Worm (Caenorhabditis elegans) whole organism, L2 larva: ENCODE data around the gene gst-36.

Experiments
- elt-1 ChIP-seq: fragments of 150-350 bp; optimal IDR thresholded peaks from 2 replicates; lab custom pipeline; 2014; ENCODE audit warnings: missing biosample characterization, missing genetic modification characterization
- lin-13 ChIP-seq: fragments of 150-350 bp; optimal IDR thresholded peaks from 2 replicates; lab custom pipeline; 2014; ENCODE audit warnings: missing biosample characterization, missing genetic modification reagents, missing genetic modification characterization
- mab-5 ChIP-seq: fragments of 150-350 bp; optimal IDR thresholded peaks from 2 replicates; lab custom pipeline; 2014; ENCODE audit warnings: missing biosample characterization, missing genetic modification characterization
- nhr-237 ChIP-seq: fragments of 150-350 bp; optimal IDR thresholded peaks from 2 replicates; lab custom pipeline; 2014; ENCODE audit warnings: missing biosample characterization, missing genetic modification characterization
- sma-3 ChIP-seq: sonication (generic microtip); optimal IDR thresholded peaks from 2 replicates; lab custom pipeline; 2016; ENCODE audit warnings: missing genetic modification reagents, missing genetic modification characterization, missing compliant biosample characterization
- unc-39 ChIP-seq: fragments of 150-350 bp; optimal IDR thresholded peaks from 2 replicates; lab custom pipeline; 2014; ENCODE audit warnings: missing biosample characterization, missing genetic modification characterization
- unc-55 ChIP-seq: fragments of 150-350 bp; sonication (generic microtip); optimal IDR thresholded peaks from 3 replicates; lab custom pipeline; 2014; ENCODE audit warnings: missing biosample characterization, missing genetic modification reagents, missing genetic modification characterization
- ztf-4 ChIP-seq: fragments of 150-350 bp; optimal IDR thresholded peaks from 2 replicates; lab custom pipeline; 2014; ENCODE audit warnings: missing biosample characterization, missing genetic modification characterization

DNA sequence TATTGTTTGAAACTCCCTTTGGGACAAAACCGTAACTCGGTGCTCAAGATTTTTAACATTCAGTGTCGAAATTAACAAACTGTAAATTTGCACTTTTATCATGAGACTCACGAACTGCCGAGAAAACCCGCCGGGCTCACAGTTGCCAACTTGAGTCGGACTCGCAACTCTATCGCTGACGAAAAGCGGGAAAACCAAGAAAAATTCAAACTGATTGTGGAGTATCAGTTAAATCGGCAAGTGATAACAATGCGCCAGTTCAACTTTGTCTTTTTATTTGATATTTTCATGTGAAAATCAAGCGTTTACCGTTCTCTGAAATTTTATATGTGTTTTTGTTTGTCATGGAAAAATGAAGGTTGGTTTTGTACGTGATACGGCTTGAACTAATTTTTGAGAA, 19.8 kb upstream of the gst-36 start:
- TF ChIP-seq nhr-237 (tag; lab: Kevin White, UChicago) (no peak), lin-13 (GFP tag; lab: Kevin White, UChicago) (no peak), unc-39 (tag; lab: Kevin White, UChicago) (no peak), ztf-4 (no peak), sma-3 (GFP tag; lab: Kevin White, UChicago) (no peak), elt-1 (tag; lab: Kevin White, UChicago) (no peak), mab-5 (tag; lab: Kevin White, UChicago) (no peak), unc-55 (GFP tag; lab: Kevin White, UChicago) (no peak)
